Fruit fly (Drosophila melanogaster): ENCODE data around the gene CG31898.

The CG31898 gene

dm6 chr2L:8424662-8425208, 24.5 kb downstream of the CG31898 start:
- no peak for TF ChIP-seq ttk (optimal IDR thresholded peaks at IDR 0.05)
- no peak for TF ChIP-seq psq (optimal IDR thresholded peaks at IDR 0.05)
- TF ChIP-seq h (optimal IDR thresholded peaks at IDR 0.05), result no peak
- TF ChIP-seq Sin3A (optimal IDR thresholded peaks at IDR 0.05), result no peak
- no peak for TF ChIP-seq insv (optimal IDR thresholded peaks at IDR 0.05)

- no peak for TF ChIP-seq insv (optimal IDR thresholded peaks at IDR 0.05)
- no peak for TF ChIP-seq Sin3A (optimal IDR thresholded peaks at IDR 0.05)
- no peak for TF ChIP-seq h (optimal IDR thresholded peaks at IDR 0.05)
- no peak for TF ChIP-seq psq (optimal IDR thresholded peaks at IDR 0.05)
- TF ChIP-seq ttk (optimal IDR thresholded peaks at IDR 0.05), result no peak
- TF ChIP-seq Myc (optimal IDR thresholded peaks at IDR 0.05), result no peak
Measured at dm6 chr2L:8425212-8425611, 25.0 kb downstream of the CG31898 start.

DNA sequence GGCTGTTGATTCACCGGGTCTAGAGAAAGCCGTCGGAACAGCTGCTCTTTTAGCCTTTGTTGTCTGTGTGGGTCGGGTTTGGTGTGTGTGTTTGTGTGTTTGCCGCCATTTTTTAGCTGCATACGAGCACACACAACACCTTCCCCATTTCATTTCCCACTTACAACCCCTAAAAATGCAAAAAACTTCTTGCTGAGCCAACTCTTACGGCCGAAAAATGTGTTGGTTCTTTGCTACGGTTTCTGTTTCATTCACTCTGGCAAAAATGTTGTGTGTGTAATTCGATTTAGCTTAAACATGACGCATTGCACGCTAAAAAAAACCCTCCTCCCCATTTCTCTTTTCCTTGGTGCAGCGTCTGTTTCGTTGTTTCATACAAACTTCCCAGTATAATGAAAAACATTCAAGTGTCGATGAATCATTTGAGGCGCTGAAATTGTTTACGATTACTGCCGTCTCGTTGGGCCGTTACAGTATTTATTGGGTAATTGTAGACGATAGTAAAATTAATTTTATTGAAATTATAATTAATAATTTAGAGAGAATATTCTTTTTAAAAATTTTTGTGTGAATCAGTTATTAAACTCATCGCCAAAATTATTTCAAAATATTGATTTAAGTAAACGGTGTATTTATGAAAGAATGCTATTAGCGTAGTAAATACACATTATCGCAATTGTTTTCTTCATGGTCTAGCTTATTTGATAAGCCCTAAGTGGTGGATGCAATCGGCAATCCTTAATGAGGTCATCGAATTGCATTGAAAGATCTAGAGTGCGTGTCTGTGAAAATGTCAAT, 25.9 kb downstream of the CG31898 start:
- TF ChIP-seq Sin3A (optimal IDR thresholded peaks at IDR 0.05) (no peak), psq (optimal IDR thresholded peaks at IDR 0.05) (no peak), insv (optimal IDR thresholded peaks at IDR 0.05) (no peak), ttk (optimal IDR thresholded peaks at IDR 0.05) (no peak), h (optimal IDR thresholded peaks at IDR 0.05) (no peak), Myc (optimal IDR thresholded peaks at IDR 0.05) (no peak)

dm6 chr2L:8426801-8427200, 26.6 kb downstream of the CG31898 start:
- no peak for TF ChIP-seq h (optimal IDR thresholded peaks at IDR 0.05)

- TF ChIP-seq h (optimal IDR thresholded peaks at IDR 0.05) (no peak), Myc (optimal IDR thresholded peaks at IDR 0.05) (no peak), psq (optimal IDR thresholded peaks at IDR 0.05) (no peak), Sin3A (optimal IDR thresholded peaks at IDR 0.05) (no peak), insv (optimal IDR thresholded peaks at IDR 0.05) (no peak), ttk (optimal IDR thresholded peaks at IDR 0.05) (no peak)
Measured at dm6 chr2L:8432130-8432529, 31.9 kb downstream of the CG31898 start.

dm6 chr2L:8433512-8433911, 33.3 kb downstream of the CG31898 start, which contains the start of gene grk:
grk (minus strand) TSS chr2L:8433598.
- no peak for TF ChIP-seq h (optimal IDR thresholded peaks at IDR 0.05)
- no peak for TF ChIP-seq psq (optimal IDR thresholded peaks at IDR 0.05)
- TF ChIP-seq ttk (optimal IDR thresholded peaks at IDR 0.05), result no peak
- no peak for TF ChIP-seq Sin3A (optimal IDR thresholded peaks at IDR 0.05)
- TF ChIP-seq insv (optimal IDR thresholded peaks at IDR 0.05), result no peak
- no peak for TF ChIP-seq Myc (optimal IDR thresholded peaks at IDR 0.05)

- no peak for TF ChIP-seq Myc (optimal IDR thresholded peaks at IDR 0.05)
- TF ChIP-seq ttk (optimal IDR thresholded peaks at IDR 0.05), result no peak
- TF ChIP-seq psq (optimal IDR thresholded peaks at IDR 0.05), result no peak
- no peak for TF ChIP-seq Sin3A (optimal IDR thresholded peaks at IDR 0.05)
- TF ChIP-seq h (optimal IDR thresholded peaks at IDR 0.05), result no peak
- TF ChIP-seq insv (optimal IDR thresholded peaks at IDR 0.05), result no peak
Measured at dm6 chr2L:8437176-8437575, 37.0 kb downstream of the CG31898 start, which contains the start of the genes D12 and Chrac-14. D12 (minus strand) TSS chr2L:8437365. Chrac-14 (plus strand) TSS chr2L:8437405.

dm6 chr2L:8438052-8438451, 37.8 kb downstream of the CG31898 start, which contains the start of gene mus201:
mus201 (plus strand) TSS chr2L:8438169.
- TF ChIP-seq psq (optimal IDR thresholded peaks at IDR 0.05) (no peak), insv (optimal IDR thresholded peaks at IDR 0.05) (no peak), h (optimal IDR thresholded peaks at IDR 0.05) (no peak), ttk (optimal IDR thresholded peaks at IDR 0.05) (no peak), Myc (optimal IDR thresholded peaks at IDR 0.05) (no peak), Sin3A (optimal IDR thresholded peaks at IDR 0.05) (no peak)

- TF ChIP-seq ttk (optimal IDR thresholded peaks at IDR 0.05) (no peak), insv (optimal IDR thresholded peaks at IDR 0.05) (no peak), Sin3A (optimal IDR thresholded peaks at IDR 0.05) (no peak), psq (optimal IDR thresholded peaks at IDR 0.05) (no peak), h (optimal IDR thresholded peaks at IDR 0.05) (no peak), Myc (optimal IDR thresholded peaks at IDR 0.05) (no peak)
Measured at dm6 chr2L:8442147-8442546, 41.9 kb downstream of the CG31898 start, which contains the start of gene CG31897. CG31897 (plus strand) TSS chr2L:8442447.

DNA sequence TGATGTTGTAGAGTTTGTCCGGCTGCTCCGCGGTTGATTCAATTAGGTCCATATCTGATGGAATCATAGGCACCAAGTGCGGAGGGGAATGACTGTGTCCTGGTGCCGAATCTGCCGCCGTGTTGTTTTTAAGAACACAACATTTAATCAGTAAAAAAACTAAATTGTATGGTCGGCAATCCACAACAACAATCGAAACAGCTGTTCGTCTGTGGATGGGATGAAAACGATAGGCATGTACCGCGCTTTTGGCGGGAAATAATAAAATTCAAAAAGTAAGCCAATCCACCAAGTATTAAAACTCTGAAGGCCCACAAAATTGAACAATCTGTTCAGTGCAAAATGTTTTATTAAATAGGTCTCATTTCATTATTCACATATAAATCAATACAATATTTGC, 49.1 kb downstream of the CG31898 start, which contains the start of gene Aasdh:
Gene Aasdh (minus strand): TSS at position 219 of the 400 bp plus-strand sequence.
- TF ChIP-seq h (optimal IDR thresholded peaks at IDR 0.05) (no peak), ttk (optimal IDR thresholded peaks at IDR 0.05) (no peak), Sin3A (optimal IDR thresholded peaks at IDR 0.05) (no peak), Myc (optimal IDR thresholded peaks at IDR 0.05) (no peak)
